Fruit fly (Drosophila melanogaster) whole organism, prepupa: ENCODE measurements around the gene dock.

Experiments used
- Blimp-1 ChIP-seq: fragments of 200-800 bp; sonication (Bioruptor generic); optimal IDR thresholded peaks from 3 replicates; lab custom pipeline; 2017; ENCODE audit warnings: missing biosample characterization, missing genetic modification characterization, mild to moderate bottlenecking, moderate library complexity, missing genetic modification reagents
- CG10631 ChIP-seq: fragments of 200-800 bp; sonication (Bioruptor generic); optimal IDR thresholded peaks from 2 replicates; lab custom pipeline; 2016; ENCODE audit warnings: missing biosample characterization, missing genetic modification characterization
- CG10669 ChIP-seq: fragments of 200-800 bp; sonication (Bioruptor generic); optimal IDR thresholded peaks from 3 replicates; lab custom pipeline; 2018; ENCODE audit warnings: missing biosample characterization, mild to moderate bottlenecking, missing genetic modification characterization, moderate library complexity
- CG11294 ChIP-seq: fragments of 200-800 bp; sonication (Bioruptor generic); IDR thresholded peaks from 2 replicates; pipeline ENCODE4 v1.3.6; 2022; ENCODE audit warnings: missing biosample characterization, missing genetic modification characterization
- CG11762 ChIP-seq: fragments of 200-800 bp; sonication (Bioruptor generic); optimal IDR thresholded peaks from 3 replicates; lab custom pipeline; 2016; ENCODE audit warnings: missing biosample characterization, missing genetic modification characterization; ENCODE audit not compliant: insufficient read depth
- CG11902 ChIP-seq: fragments of 200-800 bp; sonication (Bioruptor generic); optimal IDR thresholded peaks from 3 replicates; lab custom pipeline; 2016; ENCODE audit warnings: missing biosample characterization, missing genetic modification characterization
- CG15336 ChIP-seq: fragments of 200-800 bp; sonication (Bioruptor generic); IDR thresholded peaks from 2 replicates; pipeline ENCODE4 v1.3.6; 2022; ENCODE audit warnings: missing biosample characterization, missing genetic modification characterization
- CG16779 ChIP-seq: fragments of 200-800 bp; sonication (Bioruptor generic); optimal IDR thresholded peaks from 3 replicates; lab custom pipeline; 2017; ENCODE audit warnings: missing biosample characterization, mild to moderate bottlenecking, missing genetic modification characterization
- CG3032 ChIP-seq: fragments of 200-800 bp; optimal IDR thresholded peaks from 2 replicates; lab custom pipeline; 2019; ENCODE audit warnings: missing biosample characterization, mild to moderate bottlenecking, missing genetic modification characterization, moderate library complexity
- CG31627 ChIP-seq: fragments of 200-800 bp; sonication (Bioruptor generic); optimal IDR thresholded peaks from 3 replicates; lab custom pipeline; 2016; ENCODE audit warnings: missing biosample characterization, missing genetic modification characterization
- CG3919 ChIP-seq: fragments of 200-800 bp; sonication (Bioruptor generic); optimal IDR thresholded peaks from 3 replicates; lab custom pipeline; 2016; ENCODE audit warnings: missing biosample characterization, missing genetic modification characterization
- CG4318 ChIP-seq: fragments of 200-800 bp; sonication (Bioruptor generic); optimal IDR thresholded peaks from 3 replicates; lab custom pipeline; 2017; ENCODE audit warnings: missing biosample characterization, mild to moderate bottlenecking, missing genetic modification characterization
- CG6163 ChIP-seq: fragments of 200-800 bp; sonication (Bioruptor generic); IDR thresholded peaks from 3 replicates; pipeline ENCODE4 v1.3.6; 2022; ENCODE audit warnings: missing biosample characterization, missing genetic modification characterization
- CG6276 ChIP-seq: fragments of 200-800 bp; sonication (Bioruptor generic); optimal IDR thresholded peaks from 2 replicates; lab custom pipeline; 2017; ENCODE audit warnings: missing biosample characterization, mild to moderate bottlenecking, missing genetic modification characterization
- CG6792 ChIP-seq: fragments of 200-800 bp; sonication (Bioruptor generic); optimal IDR thresholded peaks from 3 replicates; lab custom pipeline; 2016; ENCODE audit warnings: missing biosample characterization, missing genetic modification characterization
- CG6808 ChIP-seq: fragments of 200-800 bp; sonication (Bioruptor generic); optimal IDR thresholded peaks from 3 replicates; lab custom pipeline; 2017; ENCODE audit warnings: missing biosample characterization, missing genetic modification characterization, mild to moderate bottlenecking, moderate library complexity, missing genetic modification reagents
- CG6854 ChIP-seq: fragments of 200-800 bp; sonication (Bioruptor generic); optimal IDR thresholded peaks from 2 replicates; lab custom pipeline; 2017; ENCODE audit warnings: missing biosample characterization, mild to moderate bottlenecking, missing genetic modification characterization
- CG7368 ChIP-seq: fragments of 200-800 bp; sonication (Bioruptor generic); optimal IDR thresholded peaks from 3 replicates; lab custom pipeline; 2016; ENCODE audit warnings: missing biosample characterization, missing genetic modification characterization
- CG8119 ChIP-seq: fragments of 200-800 bp; sonication (Bioruptor generic); IDR thresholded peaks from 3 replicates; pipeline ENCODE4 v1.3.6; 2022; ENCODE audit warnings: missing biosample characterization, missing genetic modification characterization
- CG8319 ChIP-seq: fragments of 200-800 bp; sonication (Bioruptor generic); optimal IDR thresholded peaks from 3 replicates; lab custom pipeline; 2016; ENCODE audit warnings: missing biosample characterization, missing genetic modification characterization
- Eip75B ChIP-seq: fragments of 200-800 bp; sonication (Bioruptor generic); optimal IDR thresholded peaks from 3 replicates; lab custom pipeline; 2016; ENCODE audit warnings: missing biosample characterization, missing genetic modification characterization
- Eip93F ChIP-seq: fragments of 200-800 bp; sonication (Bioruptor generic); optimal IDR thresholded peaks from 2 replicates; lab custom pipeline; 2016; ENCODE audit warnings: missing biosample characterization, mild to moderate bottlenecking, missing genetic modification characterization
- Ets21C ChIP-seq: fragments of 200-800 bp; sonication (Bioruptor generic); optimal IDR thresholded peaks from 3 replicates; lab custom pipeline; 2016; ENCODE audit warnings: missing biosample characterization, missing genetic modification characterization
- Ets96B ChIP-seq: fragments of 200-800 bp; optimal IDR thresholded peaks from 2 replicates; lab custom pipeline; 2019; ENCODE audit warnings: missing biosample characterization, mild to moderate bottlenecking, missing genetic modification characterization, moderate library complexity
- Gug ChIP-seq: fragments of 200-800 bp; sonication (Bioruptor generic); IDR thresholded peaks from 2 replicates; pipeline ENCODE4 v1.3.6; 2022; ENCODE audit warnings: missing biosample characterization, missing genetic modification characterization
- Hr38 ChIP-seq: sonication (Bioruptor generic); optimal IDR thresholded peaks from 2 replicates; lab custom pipeline; 2016; ENCODE audit warnings: missing biosample characterization, missing genetic modification characterization
- Hr39 ChIP-seq: fragments of 200-800 bp; sonication (Bioruptor generic); optimal IDR thresholded peaks from 2 replicates; lab custom pipeline; 2016; ENCODE audit warnings: missing biosample characterization, missing genetic modification characterization
- Hr4 ChIP-seq: fragments of 200-800 bp; sonication (Bioruptor generic); optimal IDR thresholded peaks from 3 replicates; lab custom pipeline; 2016; ENCODE audit warnings: missing biosample characterization, missing genetic modification characterization
- Lpt ChIP-seq: fragments of 200-800 bp; sonication (Bioruptor generic); optimal IDR thresholded peaks from 3 replicates; lab custom pipeline; 2016; ENCODE audit warnings: missing biosample characterization, missing genetic modification characterization
- Met ChIP-seq: fragments of 200-800 bp; sonication (Bioruptor generic); optimal IDR thresholded peaks from 3 replicates; lab custom pipeline; 2016; ENCODE audit warnings: missing biosample characterization, missing genetic modification characterization
- OdsH ChIP-seq: fragments of 200-800 bp; sonication (Bioruptor generic); optimal IDR thresholded peaks from 3 replicates; lab custom pipeline; 2016; ENCODE audit warnings: missing biosample characterization, missing genetic modification characterization
- Smox ChIP-seq: fragments of 200-800 bp; sonication (Bioruptor generic); optimal IDR thresholded peaks from 3 replicates; lab custom pipeline; 2016; ENCODE audit warnings: missing biosample characterization, missing genetic modification characterization
- Sox102F ChIP-seq: fragments of 200-800 bp; sonication (Bioruptor generic); optimal IDR thresholded peaks from 2 replicates; lab custom pipeline; 2016; ENCODE audit warnings: missing biosample characterization, mild to moderate bottlenecking, missing genetic modification characterization
- Sox14 ChIP-seq: fragments of 200-800 bp; sonication (Bioruptor generic); optimal IDR thresholded peaks from 3 replicates; lab custom pipeline; 2016; ENCODE audit warnings: missing biosample characterization, missing genetic modification characterization
- cyc ChIP-seq: fragments of 200-800 bp; sonication (Bioruptor generic); optimal IDR thresholded peaks from 3 replicates; lab custom pipeline; 2016; ENCODE audit warnings: missing biosample characterization, missing genetic modification characterization
- dac ChIP-seq: fragments of 200-800 bp; sonication (Bioruptor generic); optimal IDR thresholded peaks from 2 replicates; lab custom pipeline; 2017; ENCODE audit warnings: missing biosample characterization, mild to moderate bottlenecking, missing genetic modification characterization
- eg ChIP-seq: fragments of 200-800 bp; sonication (Bioruptor generic); IDR thresholded peaks from 3 replicates; pipeline ENCODE4 v1.3.6; 2022; ENCODE audit warnings: missing biosample characterization, missing genetic modification characterization
- esn ChIP-seq: fragments of 200-800 bp; sonication (Bioruptor generic); optimal IDR thresholded peaks from 2 replicates; lab custom pipeline; 2016; ENCODE audit warnings: missing biosample characterization, mild to moderate bottlenecking, missing genetic modification characterization, moderate library complexity
- fd59A ChIP-seq: fragments of 200-800 bp; sonication (Bioruptor generic); optimal IDR thresholded peaks from 2 replicates; lab custom pipeline; 2017; ENCODE audit warnings: missing biosample characterization, mild to moderate bottlenecking, missing genetic modification characterization, missing genetic modification reagents
- fkh ChIP-seq: fragments of 200-800 bp; sonication (Bioruptor generic); optimal IDR thresholded peaks from 3 replicates; lab custom pipeline; 2017; ENCODE audit warnings: missing biosample characterization, mild to moderate bottlenecking, missing genetic modification characterization, moderate library complexity
- net ChIP-seq: fragments of 200-800 bp; sonication (Bioruptor generic); optimal IDR thresholded peaks from 3 replicates; lab custom pipeline; 2016; ENCODE audit warnings: missing biosample characterization, missing genetic modification characterization
- salr ChIP-seq, 2 experiments: fragments of 200-800 bp; sonication (Bioruptor generic); optimal IDR thresholded peaks; 3 replicates each; lab custom pipeline; 2016 to 2018; ENCODE audit warnings: missing biosample characterization in 2 of 2, missing genetic modification characterization in 2 of 2, mild to moderate bottlenecking in 1 of 2
- spab ChIP-seq: fragments of 200-800 bp; sonication (Bioruptor generic); optimal IDR thresholded peaks from 2 replicates; lab custom pipeline; 2017; ENCODE audit warnings: missing biosample characterization, mild to moderate bottlenecking, missing genetic modification characterization, missing genetic modification reagents
- svp ChIP-seq: fragments of 200-800 bp; sonication (Bioruptor generic); peaks from one replicate; lab custom pipeline; 2016; ENCODE audit warnings: missing biosample characterization, missing genetic modification characterization
- topi ChIP-seq: fragments of 200-800 bp; sonication (Bioruptor generic); optimal IDR thresholded peaks from 3 replicates; lab custom pipeline; 2016; ENCODE audit warnings: missing biosample characterization, missing genetic modification characterization
- vri ChIP-seq: fragments of 200-800 bp; sonication (Bioruptor generic); optimal IDR thresholded peaks from 3 replicates; lab custom pipeline; 2016; ENCODE audit warnings: missing biosample characterization, mild to moderate bottlenecking, missing genetic modification characterization

The dock gene

DNA sequence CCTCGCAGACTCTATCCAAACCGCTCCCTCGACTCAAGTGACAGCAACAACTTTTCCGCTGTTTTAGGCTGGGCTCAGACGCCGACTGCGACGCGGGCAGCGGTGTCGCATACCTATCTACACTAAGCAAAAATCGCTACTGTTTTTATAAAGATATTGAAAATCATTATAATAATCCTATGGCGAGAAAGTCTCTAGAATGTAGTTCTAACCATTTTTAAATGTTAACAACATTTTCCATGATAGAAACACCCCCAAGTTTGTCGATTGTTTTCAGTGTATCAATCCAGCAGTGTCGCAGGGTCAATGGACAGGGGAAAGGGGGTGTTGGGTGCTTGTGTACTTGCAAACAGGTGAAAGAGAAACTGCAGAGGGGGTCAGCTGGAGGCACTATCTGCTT, 40.1 kb downstream of the dock start (continued):
- TF ChIP-seq CG11762 (GFP tag; lab: Kevin White, UChicago) (peak; percentile 94), Hr38 (peak; percentile 72), Hr4 (GFP tag; lab: Kevin White, UChicago) (peak; percentile 98), CG6163 (GFP tag; lab: Robert Waterston, UW) (peak; percentile 99), CG11902 (peak; percentile 97), fd59A (GFP tag; lab: Kevin White, UChicago) (peak; percentile 92), Gug (peak; percentile 94), svp (peak; percentile 100), cyc (GFP tag; lab: Kevin White, UChicago) (peak; percentile 97), CG15336 (GFP tag; lab: Robert Waterston, UW) (peak; percentile 98), Hr39 (peak; percentile 97), net (GFP tag; lab: Kevin White, UChicago) (peak; percentile 98), CG10669 (GFP tag; lab: Kevin White, UChicago) (peak; percentile 93), CG6792 (GFP tag; lab: Kevin White, UChicago) (peak; percentile 98), Ets21C (GFP tag; lab: Kevin White, UChicago) (peak; percentile 94), CG10631 (GFP tag; lab: Kevin White, UChicago) (peak; percentile 97), Sox14 (GFP tag; lab: Kevin White, UChicago) (peak; percentile 97), CG6854 (GFP tag; lab: Kevin White, UChicago) (peak; percentile 88)

dm6 chr2L:866950-867744, 41.4 kb downstream of the dock start:
- TF ChIP-seq dac (GFP tag; lab: Kevin White, UChicago) (peak; percentile 79), CG11902 (peak; percentile 92), CG4318 (GFP tag; lab: Kevin White, UChicago) (peak; percentile 92), Ets96B (tag; lab: Kevin White, UChicago) (peak; percentile 87), CG3919 (GFP tag; lab: Kevin White, UChicago) (peak; percentile 94), CG10669 (GFP tag; lab: Kevin White, UChicago) (peak; percentile 88), net (GFP tag; lab: Kevin White, UChicago) (peak; percentile 89), fkh (GFP tag; lab: Kevin White, UChicago) (peak; percentile 63), vri (GFP tag; lab: Kevin White, UChicago) (peak; percentile 94), CG6163 (GFP tag; lab: Robert Waterston, UW) (peak; percentile 97), esn (GFP tag; lab: Kevin White, UChicago) (peak; percentile 96), CG6854 (GFP tag; lab: Kevin White, UChicago) (peak; percentile 68), svp (peak; percentile 98), OdsH (GFP tag; lab: Kevin White, UChicago) (peak; percentile 93), Sox14 (GFP tag; lab: Kevin White, UChicago) (peak; percentile 96), Lpt (GFP tag; lab: Kevin White, UChicago) (peak; percentile 79), CG8319 (GFP tag; lab: Kevin White, UChicago) (peak; percentile 82), CG7368 (GFP tag; lab: Kevin White, UChicago) (peak; percentile 90), Eip75B (peak; percentile 93), CG15336 (GFP tag; lab: Robert Waterston, UW) (peak; percentile 96), CG31627 (GFP tag; lab: Kevin White, UChicago) (peak; percentile 97), eg (peak; percentile 97), Blimp-1 (GFP tag; lab: Kevin White, UChicago) (peak; percentile 74), Met (GFP tag; lab: Kevin White, UChicago) (peak; percentile 95), Eip93F (GFP tag; lab: Kevin White, UChicago) (peak; percentile 91), CG10631 (GFP tag; lab: Kevin White, UChicago) (peak; percentile 93), Sox102F (GFP tag; lab: Kevin White, UChicago) (peak; percentile 94), CG11762 (GFP tag; lab: Kevin White, UChicago) (peak; percentile 89), Smox (peak; percentile 95), cyc (GFP tag; lab: Kevin White, UChicago) (peak; percentile 95), CG6808 (GFP tag; lab: Kevin White, UChicago) (peak; percentile 84), CG8119 (GFP tag; lab: Robert Waterston, UW) (peak; percentile 97), salr (GFP tag; optimal IDR thresholded peaks at IDR 0.05; lab: Kevin White, UChicago) (peak; percentile 85 to 87), CG16779 (tag; lab: Kevin White, UChicago) (peak; percentile 80), topi (GFP tag; lab: Kevin White, UChicago) (peak; percentile 96), CG6276 (GFP tag; lab: Kevin White, UChicago) (peak; percentile 88), CG11294 (peak; percentile 94), spab (GFP tag; lab: Kevin White, UChicago) (peak; percentile 78), CG3032 (tag; lab: Kevin White, UChicago) (peak; percentile 88)
